Worm (Caenorhabditis elegans) whole organism, L3 larva: ENCODE data around the gene B0250.8.

ENCODE experiments used
- lin-15B ChIP-seq: fragments of 150-350 bp; optimal IDR thresholded peaks from 2 replicates; lab custom pipeline; 2014; ENCODE audit warnings: missing biosample characterization, missing genetic modification characterization
- sea-2 ChIP-seq: fragments of 150-350 bp; sonication (generic microtip); optimal IDR thresholded peaks from 4 replicates; lab custom pipeline; 2014; ENCODE audit warnings: missing biosample characterization, missing genetic modification reagents, missing genetic modification characterization

ce11 chrV:20445898-20446297 lies 24.4 kb downstream of the B0250.8 start:
- TF ChIP-seq lin-15B (tag; lab: Kevin White, UChicago) (no peak), sea-2 (GFP tag; lab: Kevin White, UChicago) (no peak)
